Worm (Caenorhabditis elegans) whole organism, early embryonic: ENCODE data around the gene H14N18.2.

Experiments
- F13C5.2 ChIP-seq: sonication (generic microtip); optimal IDR thresholded peaks from 2 replicates; lab custom pipeline; 2017; ENCODE audit warnings: mild to moderate bottlenecking, missing genetic modification characterization, inconsistent platforms, missing compliant biosample characterization
- aly-1 ChIP-seq: sonication (generic microtip); optimal IDR thresholded peaks from 2 replicates; lab custom pipeline; 2016; ENCODE audit warnings: missing genetic modification characterization, missing compliant biosample characterization
- ama-1 ChIP-seq: fragments of 150-350 bp; optimal IDR thresholded peaks from 2 replicates; lab custom pipeline; 2014
- ceh-13 ChIP-seq: fragments of 200-800 bp; sonication (Bioruptor generic); optimal IDR thresholded peaks from 2 replicates; lab custom pipeline; 2018; ENCODE audit warnings: mild to moderate bottlenecking, missing genetic modification characterization, missing compliant biosample characterization
- ceh-36 ChIP-seq: sonication (generic microtip); optimal IDR thresholded peaks from 2 replicates; lab custom pipeline; 2016; ENCODE audit warnings: missing genetic modification characterization, inconsistent platforms, missing compliant biosample characterization
- ets-7 ChIP-seq: sonication (generic microtip); optimal IDR thresholded peaks from 2 replicates; lab custom pipeline; 2016; ENCODE audit warnings: missing genotype, missing genetic modification characterization, missing compliant biosample characterization
- flt-1 ChIP-seq: fragments of 200-800 bp; sonication (Bioruptor generic); IDR thresholded peaks from 2 replicates; pipeline ENCODE4 v1.3.6; 2022; ENCODE audit warnings: missing genetic modification characterization, missing compliant biosample characterization
- hmbx-1 ChIP-seq: sonication (generic microtip); optimal IDR thresholded peaks from 2 replicates; lab custom pipeline; 2016; ENCODE audit warnings: mild to moderate bottlenecking, missing genetic modification characterization, missing compliant biosample characterization
- hmg-4 ChIP-seq: fragments of 200-800 bp; sonication (Bioruptor generic); optimal IDR thresholded peaks from 2 replicates; lab custom pipeline; 2018; ENCODE audit warnings: mild to moderate bottlenecking, missing genetic modification characterization, missing compliant biosample characterization
- pes-1 ChIP-seq: fragments of 200-800 bp; sonication (Bioruptor generic); IDR thresholded peaks from 2 replicates; pipeline ENCODE4 v1.3.6; 2022; ENCODE audit warnings: missing genetic modification reagents, missing genetic modification characterization, missing compliant biosample characterization
- scrt-1 ChIP-seq: fragments of 200-800 bp; sonication (Bioruptor generic); IDR thresholded peaks from 2 replicates; pipeline ENCODE4 v1.3.6; 2022; ENCODE audit warnings: missing genetic modification characterization, missing compliant biosample characterization
- tra-4 ChIP-seq: sonication (generic microtip); optimal IDR thresholded peaks from 2 replicates; lab custom pipeline; 2017; ENCODE audit warnings: missing genetic modification characterization, missing compliant biosample characterization

DNA sequence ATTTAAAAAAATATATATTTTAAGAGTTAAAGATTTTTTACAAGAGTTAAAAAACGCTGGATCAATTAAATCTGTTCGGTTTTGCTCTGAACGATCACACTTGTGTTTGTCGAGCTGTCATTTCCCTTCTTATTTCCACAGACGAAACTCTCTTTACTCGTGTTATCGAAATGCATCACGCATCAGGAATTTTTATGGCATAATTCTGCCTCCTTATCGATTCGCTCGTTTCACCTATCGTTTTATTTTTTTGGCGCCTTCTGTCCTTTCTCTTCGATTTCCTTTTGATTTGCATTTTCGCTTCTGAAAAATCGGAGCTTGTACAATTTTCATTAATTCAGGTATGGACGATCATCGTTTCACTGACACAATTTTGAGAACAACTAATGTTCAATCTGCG, 15.9 kb downstream of the H14N18.2 start:
- TF ChIP-seq pes-1 (GFP tag; lab: Robert Waterston, UW) (no peak), hmbx-1 (no peak), ets-7 (tag; lab: Kevin White, UChicago) (no peak), ama-1 (lab: Kevin White, UChicago) (no peak), tra-4 (tag; lab: Kevin White, UChicago) (no peak), scrt-1 (GFP tag; lab: Robert Waterston, UW) (no peak), ceh-36 (tag; lab: Kevin White, UChicago) (no peak), flt-1 (GFP tag; lab: Robert Waterston, UW) (no peak), hmg-4 (GFP tag; lab: Kevin White, UChicago) (no peak), aly-1 (tag; lab: Kevin White, UChicago) (no peak), F13C5.2 (no peak), ceh-13 (GFP tag; lab: Kevin White, UChicago) (no peak)
